Fruit fly (Drosophila melanogaster) whole organism, embryonic: ENCODE results near the gene Scgbeta.

Experiments used
- B-H1 ChIP-seq: fragments of 200-800 bp; sonication (Bioruptor generic); IDR thresholded peaks from 3 replicates; pipeline ENCODE4 v1.3.6; 2022; ENCODE audit warnings: missing biosample characterization, missing genetic modification characterization
- Bgb ChIP-seq: fragments of 200-800 bp; sonication (Bioruptor generic); IDR thresholded peaks from 2 replicates; pipeline ENCODE4 v1.3.6; 2022; ENCODE audit warnings: missing biosample characterization, missing genetic modification characterization; ENCODE audit not compliant: partially characterized antibody
- BtbVII ChIP-seq: fragments of 200-800 bp; sonication (Bioruptor generic); optimal IDR thresholded peaks from 3 replicates; lab custom pipeline; 2017; ENCODE audit warnings: missing biosample characterization, mild to moderate bottlenecking, missing genetic modification characterization
- CG10543 ChIP-seq: fragments of 200-800 bp; sonication (Bioruptor generic); optimal IDR thresholded peaks from 3 replicates; lab custom pipeline; 2017; ENCODE audit warnings: missing biosample characterization, mild to moderate bottlenecking, missing genetic modification characterization, moderate library complexity
- CG11247 ChIP-seq: fragments of 200-800 bp; sonication (Bioruptor generic); IDR thresholded peaks from 2 replicates; pipeline ENCODE4 v1.3.6; 2022; ENCODE audit warnings: missing biosample characterization, missing genetic modification characterization
- CG11560 ChIP-seq: fragments of 200-800 bp; sonication (Bioruptor generic); IDR thresholded peaks from 3 replicates; pipeline ENCODE4 v1.3.6; 2022; ENCODE audit warnings: missing biosample characterization, missing genetic modification characterization
- CG1233 ChIP-seq: fragments of 200-800 bp; sonication (Bioruptor generic); optimal IDR thresholded peaks from 4 replicates; lab custom pipeline; 2018; ENCODE audit warnings: missing biosample characterization, mild to moderate bottlenecking, missing genetic modification characterization
- CG13296 ChIP-seq: fragments of 200-800 bp; sonication (Bioruptor generic); optimal IDR thresholded peaks from 3 replicates; lab custom pipeline; 2018; ENCODE audit warnings: missing biosample characterization, mild to moderate bottlenecking, missing genetic modification characterization
- CG13624 ChIP-seq: fragments of 200-800 bp; sonication (Bioruptor generic); optimal IDR thresholded peaks from 2 replicates; lab custom pipeline; 2016; ENCODE audit warnings: missing biosample characterization, missing genetic modification characterization
- CG14710 ChIP-seq: fragments of 200-800 bp; sonication (Bioruptor generic); optimal IDR thresholded peaks from 3 replicates; lab custom pipeline; 2019; ENCODE audit warnings: missing biosample characterization, mild to moderate bottlenecking, missing genetic modification characterization, moderate library complexity
- CG14965 ChIP-seq: fragments of 200-800 bp; sonication (Bioruptor generic); optimal IDR thresholded peaks from 2 replicates; lab custom pipeline; 2016; ENCODE audit warnings: missing biosample characterization, missing genetic modification characterization, borderline replicate concordance
- CG15011 ChIP-seq: fragments of 200-800 bp; sonication (Bioruptor generic); optimal IDR thresholded peaks from 3 replicates; lab custom pipeline; 2018; ENCODE audit warnings: missing biosample characterization, mild to moderate bottlenecking, missing genetic modification characterization
- CG15073 ChIP-seq: fragments of 200-800 bp; sonication (Bioruptor generic); optimal IDR thresholded peaks from 2 replicates; lab custom pipeline; 2016; ENCODE audit warnings: missing biosample characterization, missing genetic modification characterization
- CG17912 ChIP-seq: fragments of 200-800 bp; sonication (Bioruptor generic); optimal IDR thresholded peaks from 2 replicates; lab custom pipeline; 2018; ENCODE audit warnings: missing biosample characterization, mild to moderate bottlenecking, missing genetic modification characterization
- CG2712 ChIP-seq: fragments of 200-800 bp; optimal IDR thresholded peaks from 3 replicates; lab custom pipeline; 2019; ENCODE audit warnings: missing biosample characterization, mild to moderate bottlenecking, missing genetic modification characterization, moderate library complexity
- CG31441 ChIP-seq: fragments of 200-800 bp; sonication (Bioruptor generic); IDR thresholded peaks from 2 replicates; pipeline ENCODE4 v1.3.6; 2022; ENCODE audit warnings: missing biosample characterization, missing genetic modification characterization
- CG3726 ChIP-seq: fragments of 200-800 bp; sonication (Bioruptor generic); IDR thresholded peaks from 3 replicates; pipeline ENCODE4, ENCODE4 v1.3.6; 2022; ENCODE audit warnings: missing biosample characterization, missing genetic modification characterization
- CG4404 ChIP-seq: fragments of 200-800 bp; sonication (Bioruptor generic); IDR thresholded peaks from 2 replicates; pipeline ENCODE4 v1.3.6; 2022; ENCODE audit warnings: missing biosample characterization, missing genetic modification characterization
- CG4424 ChIP-seq: fragments of 200-800 bp; sonication (Bioruptor generic); optimal IDR thresholded peaks from 3 replicates; lab custom pipeline; 2016; ENCODE audit warnings: missing biosample characterization, missing genetic modification characterization
- CG6254 ChIP-seq: fragments of 200-800 bp; sonication (Bioruptor generic); optimal IDR thresholded peaks from 3 replicates; lab custom pipeline; 2017; ENCODE audit warnings: mild to moderate bottlenecking, missing biosample characterization, missing genetic modification reagents, missing genetic modification characterization
- CG7357 ChIP-seq: fragments of 200-800 bp; sonication (Bioruptor generic); IDR thresholded peaks from 3 replicates; pipeline ENCODE4 v1.3.6; 2022; ENCODE audit warnings: missing biosample characterization, missing genetic modification characterization
- CG9437 ChIP-seq: fragments of 200-800 bp; sonication (Bioruptor generic); optimal IDR thresholded peaks from 2 replicates; lab custom pipeline; 2018; ENCODE audit warnings: missing biosample characterization, mild to moderate bottlenecking, missing genetic modification characterization
- CG9932 ChIP-seq: fragments of 200-800 bp; sonication (Bioruptor generic); IDR thresholded peaks from 2 replicates; pipeline ENCODE4 v1.3.6; 2022; ENCODE audit warnings: missing biosample characterization, missing genetic modification characterization
- CHES-1-like ChIP-seq: fragments of 200-800 bp; sonication (Bioruptor generic); optimal IDR thresholded peaks from 2 replicates; lab custom pipeline; 2016; ENCODE audit warnings: missing biosample characterization, missing genetic modification characterization
- Dfd ChIP-seq, 2 experiments: fragments of >200 bp; optimal IDR thresholded peaks; 2 replicates each; lab custom pipeline; 2017; ENCODE audit warnings: missing biosample characterization in 2 of 2, missing genetic modification characterization in 2 of 2
- Ets65A ChIP-seq: fragments of 200-800 bp; sonication (Bioruptor generic); peaks from one replicate; lab custom pipeline; 2016; ENCODE audit warnings: missing biosample characterization, missing genetic modification characterization
- Hmr ChIP-seq: fragments of 200-800 bp; sonication (Bioruptor generic); optimal IDR thresholded peaks from 3 replicates; lab custom pipeline; 2017; ENCODE audit warnings: mild to moderate bottlenecking, missing biosample characterization, missing genetic modification reagents, missing genetic modification characterization
- Hmx ChIP-seq: fragments of 200-800 bp; sonication (Bioruptor generic); optimal IDR thresholded peaks from 2 replicates; lab custom pipeline; 2016; ENCODE audit warnings: missing biosample characterization, missing genetic modification characterization
- MTF-1 ChIP-seq: fragments of 200-800 bp; sonication (Bioruptor generic); optimal IDR thresholded peaks from 2 replicates; lab custom pipeline; 2018; ENCODE audit warnings: missing biosample characterization, mild to moderate bottlenecking, missing genetic modification characterization, borderline replicate concordance
- Mad ChIP-seq: fragments of 200-800 bp; sonication (Bioruptor generic); optimal IDR thresholded peaks from 2 replicates; lab custom pipeline; 2016; ENCODE audit warnings: missing biosample characterization, missing genetic modification characterization
- NC2α ChIP-seq: fragments of 200-800 bp; sonication (Bioruptor generic); optimal IDR thresholded peaks from 2 replicates; lab custom pipeline; 2016; ENCODE audit warnings: missing biosample characterization, missing genetic modification characterization
- Neu2 ChIP-seq: fragments of 200-800 bp; sonication (Bioruptor generic); optimal IDR thresholded peaks from 3 replicates; lab custom pipeline; 2016; ENCODE audit warnings: missing biosample characterization, missing genetic modification characterization, borderline replicate concordance
- Opbp ChIP-seq: fragments of 200-800 bp; sonication (Bioruptor generic); IDR thresholded peaks from 3 replicates; pipeline ENCODE4 v1.3.6; 2022; ENCODE audit warnings: missing biosample characterization, missing genetic modification characterization; ENCODE audit not compliant: partially characterized antibody
- PHDP ChIP-seq: fragments of 200-800 bp; sonication (Bioruptor generic); optimal IDR thresholded peaks from 3 replicates; lab custom pipeline; 2018; ENCODE audit warnings: missing biosample characterization, mild to moderate bottlenecking, missing genetic modification characterization, moderate library complexity
- Ravus ChIP-seq: fragments of 200-800 bp; sonication (Bioruptor generic); IDR thresholded peaks from 2 replicates; pipeline ENCODE4 v1.3.6; 2022; ENCODE audit warnings: missing biosample characterization, missing genetic modification characterization
- Spps ChIP-seq: fragments of 200-800 bp; sonication (Bioruptor generic); optimal IDR thresholded peaks from 2 replicates; lab custom pipeline; 2018; ENCODE audit warnings: missing biosample characterization, mild to moderate bottlenecking, missing genetic modification characterization
- abd-A ChIP-seq: fragments of 200-800 bp; sonication (Bioruptor generic); optimal IDR thresholded peaks from 3 replicates; lab custom pipeline; 2019; ENCODE audit warnings: missing biosample characterization, mild to moderate bottlenecking, missing genetic modification characterization, moderate library complexity
- ap ChIP-seq: fragments of 200-800 bp; sonication (Bioruptor generic); IDR thresholded peaks from 2 replicates; pipeline ENCODE4 v1.3.6; 2022; ENCODE audit warnings: missing biosample characterization, missing genetic modification characterization
- ci ChIP-seq: fragments of 200-800 bp; sonication (Bioruptor generic); IDR thresholded peaks from 3 replicates; pipeline ENCODE4 v1.3.6; 2022; ENCODE audit warnings: missing biosample characterization, missing genetic modification characterization
- da ChIP-seq: fragments of 200-800 bp; sonication (Bioruptor generic); optimal IDR thresholded peaks from 2 replicates; lab custom pipeline; 2016; ENCODE audit warnings: missing biosample characterization, missing genetic modification characterization
- en ChIP-seq: fragments of 200-800 bp; sonication (Bioruptor generic); optimal IDR thresholded peaks from 2 replicates; lab custom pipeline; 2016; ENCODE audit warnings: missing biosample characterization, missing genetic modification characterization
- fd64A ChIP-seq: fragments of 200-800 bp; sonication (Bioruptor generic); optimal IDR thresholded peaks from 3 replicates; lab custom pipeline; 2018; ENCODE audit warnings: missing biosample characterization, mild to moderate bottlenecking, missing genetic modification characterization
- gcm2 ChIP-seq: fragments of 200-800 bp; sonication (Bioruptor generic); optimal IDR thresholded peaks from 2 replicates; lab custom pipeline; 2016; ENCODE audit warnings: missing biosample characterization, missing genetic modification characterization
- gfzf ChIP-seq: fragments of 200-800 bp; sonication (Bioruptor generic); optimal IDR thresholded peaks from 2 replicates; lab custom pipeline; 2016; ENCODE audit warnings: missing biosample characterization, mild to moderate bottlenecking, missing genetic modification characterization, moderate library complexity
- h ChIP-seq: fragments of >200 bp; optimal IDR thresholded peaks from 2 replicates; lab custom pipeline; 2017
- her ChIP-seq: fragments of 200-800 bp; sonication (Bioruptor generic); optimal IDR thresholded peaks from 2 replicates; lab custom pipeline; 2016; ENCODE audit warnings: missing biosample characterization, missing genetic modification characterization
- klu ChIP-seq: fragments of 200-800 bp; sonication (Bioruptor generic); IDR thresholded peaks from 2 replicates; pipeline ENCODE4 v1.3.6; 2022; ENCODE audit warnings: missing biosample characterization, missing genetic modification characterization
- ranshi ChIP-seq: fragments of 200-800 bp; sonication (Bioruptor generic); IDR thresholded peaks from 2 replicates; pipeline ENCODE4 v1.3.6; 2022; ENCODE audit warnings: missing biosample characterization, missing genetic modification characterization
- rib ChIP-seq: fragments of 200-800 bp; sonication (Bioruptor generic); IDR thresholded peaks from 2 replicates; pipeline ENCODE4 v1.3.6; 2022; ENCODE audit warnings: missing biosample characterization, missing genetic modification characterization
- slp2 ChIP-seq: fragments of 200-800 bp; sonication (Bioruptor generic); optimal IDR thresholded peaks from 2 replicates; lab custom pipeline; 2016; ENCODE audit warnings: missing biosample characterization, missing genetic modification characterization
- tll ChIP-seq, 2 experiments: fragments of 200-800 bp in 1 of 2; fragments of >200 bp in 1 of 2; sonication (Bioruptor generic) in 1 of 2; optimal IDR thresholded peaks; 2 replicates each; lab custom pipeline; 2017 to 2019; ENCODE audit warnings: missing biosample characterization in 2 of 2, missing genetic modification characterization in 2 of 2, mild to moderate bottlenecking in 1 of 2, moderate library complexity in 1 of 2

Scgbeta gene

DNA sequence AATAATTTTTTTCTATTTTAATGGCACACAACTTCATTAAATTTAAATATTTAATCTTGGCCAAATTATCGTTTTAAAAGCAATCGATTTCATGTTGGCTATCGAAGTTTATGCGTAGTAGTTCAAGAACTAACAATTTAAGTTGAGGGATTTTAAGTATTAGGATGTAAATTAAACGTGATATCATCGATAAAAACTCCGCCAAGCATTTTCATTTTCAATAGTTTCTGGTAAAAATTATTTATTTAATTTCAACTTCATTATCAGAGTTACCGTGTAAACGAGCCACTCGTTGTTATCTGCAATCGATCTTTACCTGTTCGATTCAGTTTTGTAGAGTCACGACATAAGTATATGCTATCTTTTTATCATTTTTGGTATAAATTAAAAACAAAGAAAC is 19.3 kb downstream of the Scgbeta start (continued):
- peak; percentile 90 for TF ChIP-seq CHES-1-like (GFP tag; lab: Kevin White, UChicago)
- peak; percentile 98 for TF ChIP-seq CG17912 (GFP tag; lab: Kevin White, UChicago)
- peak; percentile 99 for TF ChIP-seq PHDP (tag; lab: Kevin White, UChicago)
- peak; percentile 89 for TF ChIP-seq CG3726 (GFP tag; lab: Robert Waterston, UW)
- TF ChIP-seq ci (GFP tag; lab: Robert Waterston, UW): peak; percentile 99
- TF ChIP-seq fd64A (GFP tag; lab: Kevin White, UChicago): peak; percentile 95
- peak; percentile 86 for TF ChIP-seq Neu2 (GFP tag; lab: Kevin White, UChicago)
- TF ChIP-seq CG13296: peak; percentile 99
- peak; percentile 99 for TF ChIP-seq MTF-1 (GFP tag; lab: Kevin White, UChicago)
- peak; percentile 99 for TF ChIP-seq CG4424 (GFP tag; lab: Kevin White, UChicago)
- no peak for TF ChIP-seq h (lab: Kevin White, UChicago)
- TF ChIP-seq CG13624: peak; percentile 96
- peak; percentile 98 for TF ChIP-seq CG6254 (GFP tag; lab: Kevin White, UChicago)
- peak; percentile 87 for TF ChIP-seq Hmx (GFP tag; lab: Kevin White, UChicago)
- TF ChIP-seq CG1233 (GFP tag; lab: Kevin White, UChicago): peak; percentile 98
- peak; percentile 99 for TF ChIP-seq CG2712 (tag; lab: Kevin White, UChicago)
- no peak; the same call in 1 of the 2 replicates for TF ChIP-seq CG9932 (GFP tag; lab: Robert Waterston, UW)
- TF ChIP-seq Ets65A: peak; percentile 98
- peak; percentile 65; the same call in 2 of the 3 replicates for TF ChIP-seq CG11560 (tag; lab: Robert Waterston, UW)
- no peak for TF ChIP-seq Bgb (GFP tag; lab: Robert Waterston, UW)
- peak; percentile 94 for TF ChIP-seq Mad (GFP tag; lab: Kevin White, UChicago)
- peak; percentile 97 for TF ChIP-seq ap (GFP tag; lab: Robert Waterston, UW)
- TF ChIP-seq Hmr: peak; percentile 97
- peak; percentile 76 for TF ChIP-seq CG15073 (GFP tag; lab: Kevin White, UChicago)
- peak in 1 of 2 experiments; percentile 76 for TF ChIP-seq tll (GFP tag; optimal IDR thresholded peaks at IDR 0.05; lab: Kevin White, UChicago)
- TF ChIP-seq CG10543 (GFP tag; lab: Kevin White, UChicago): peak; percentile 100
- TF ChIP-seq slp2: peak; percentile 93
- TF ChIP-seq CG31441 (GFP tag; lab: Robert Waterston, UW): peak; percentile 99
- TF ChIP-seq Spps (tag; lab: Kevin White, UChicago): peak; percentile 98
- TF ChIP-seq her: peak; percentile 90
- peak; percentile 90 for TF ChIP-seq CG11247 (GFP tag; lab: Robert Waterston, UW)
- TF ChIP-seq CG9437 (GFP tag; lab: Kevin White, UChicago): peak; percentile 92
- no peak for TF ChIP-seq abd-A (tag; lab: Kevin White, UChicago)
- peak; percentile 100 for TF ChIP-seq BtbVII (GFP tag; lab: Kevin White, UChicago)
- TF ChIP-seq ranshi (GFP tag; lab: Robert Waterston, UW): peak; percentile 96
- peak; percentile 86 for TF ChIP-seq rib (GFP tag; lab: Robert Waterston, UW)
- TF ChIP-seq CG14965 (GFP tag; lab: Kevin White, UChicago): peak; percentile 89
- TF ChIP-seq NC2α (GFP tag; lab: Kevin White, UChicago): peak; percentile 91
- peak; percentile 98 for TF ChIP-seq CG14710
- TF ChIP-seq B-H1 (GFP tag; lab: Robert Waterston, UW): peak; percentile 93; the same call in 2 of the 3 replicates
- peak; percentile 94 for TF ChIP-seq en
- no peak for TF ChIP-seq Opbp (GFP tag; lab: Robert Waterston, UW)
- peak; percentile 85 for TF ChIP-seq da (GFP tag; lab: Kevin White, UChicago)
- TF ChIP-seq gcm2: peak; percentile 92
- TF ChIP-seq Ravus: peak; percentile 86
- TF ChIP-seq Dfd (GFP tag; optimal IDR thresholded peaks at IDR 0.05; lab: Kevin White, UChicago): no peak
- TF ChIP-seq CG15011 (GFP tag; lab: Kevin White, UChicago): peak; percentile 94
- TF ChIP-seq gfzf (GFP tag; lab: Kevin White, UChicago): peak; percentile 23
- TF ChIP-seq klu (GFP tag; lab: Robert Waterston, UW): peak; percentile 86
- TF ChIP-seq CG7357 (GFP tag; lab: Robert Waterston, UW): peak; percentile 69
- peak; percentile 80 for TF ChIP-seq CG4404 (GFP tag; lab: Robert Waterston, UW)
